Worm (Caenorhabditis elegans): ENCODE measurements around the gene Y39B6A.34.

The Y39B6A.34 gene

DNA sequence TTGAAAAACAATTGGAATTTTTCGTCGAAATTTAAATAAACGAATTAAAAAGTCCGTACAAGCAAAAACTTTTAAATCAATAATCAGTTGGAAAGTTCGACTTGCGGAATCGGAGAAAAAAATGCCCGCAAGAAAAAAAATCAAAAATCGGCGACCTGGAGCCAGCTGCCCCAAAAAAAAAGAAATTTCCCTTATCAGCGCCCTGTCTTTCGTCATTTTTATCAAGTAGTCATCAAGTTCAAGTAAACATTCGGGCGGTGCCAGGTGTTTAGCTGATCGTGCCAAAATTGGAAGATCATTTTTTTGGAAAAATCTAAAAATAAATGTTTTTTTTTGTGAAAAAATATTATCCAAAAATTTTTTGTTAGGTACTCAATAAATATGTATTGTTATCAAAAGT, 22.5 kb upstream of the Y39B6A.34 start:
- TF ChIP-seq hmg-4 (GFP tag; optimal IDR thresholded peaks at IDR 0.05) (no peak), flt-1 (GFP tag; IDR thresholded peaks at IDR 0.05) (no peak), scrt-1 (GFP tag; IDR thresholded peaks at IDR 0.05) (no peak), ets-7 (tag; optimal IDR thresholded peaks at IDR 0.05) (no peak), F13C5.2 (tag; optimal IDR thresholded peaks at IDR 0.05) (no peak), ceh-36 (tag; optimal IDR thresholded peaks at IDR 0.05) (no peak), pes-1 (GFP tag; IDR thresholded peaks at IDR 0.05) (no peak), tbx-37 (GFP tag; conservative IDR thresholded peaks at IDR 0.05) (no peak), aly-1 (tag; optimal IDR thresholded peaks at IDR 0.05) (no peak), tra-4 (tag; optimal IDR thresholded peaks at IDR 0.05) (no peak), sea-1 (GFP tag; conservative IDR thresholded peaks at IDR 0.05) (no peak), hnd-1 (tag; optimal IDR thresholded peaks at IDR 0.05) (no peak), B0310.2 (tag; optimal IDR thresholded peaks at IDR 0.05) (no peak), ceh-13 (GFP tag; optimal IDR thresholded peaks at IDR 0.05) (no peak), tbx-11 (GFP tag; IDR thresholded peaks at IDR 0.05) (no peak), ama-1 (optimal IDR thresholded peaks at IDR 0.05) (no peak), hmbx-1 (tag; optimal IDR thresholded peaks at IDR 0.05) (no peak)

- 0 out of 2 replicates have a peak, but pooled peaks have one; percentile 16 for TF ChIP-seq tbx-37 (GFP tag; conservative IDR thresholded peaks at IDR 0.05)
- TF ChIP-seq pes-1 (GFP tag; IDR thresholded peaks at IDR 0.05) = peak; percentile 60
These were observed 20.7 kb upstream of the Y39B6A.34 start for ce11 chrV:18980091-18980490.

ce11 chrV:18980980-18981529, 19.8 kb upstream of the Y39B6A.34 start, which contains the start of the genes mrps-35 and sws-1:
mrps-35 (plus strand) TSS chrV:18981306.
sws-1 (minus strand) TSS chrV:18981479.
- TF ChIP-seq F13C5.2 (tag; optimal IDR thresholded peaks at IDR 0.05) (no peak), hnd-1 (tag; optimal IDR thresholded peaks at IDR 0.05) (no peak), pes-1 (GFP tag; IDR thresholded peaks at IDR 0.05) (peak; percentile 70), tbx-37 (GFP tag; conservative IDR thresholded peaks at IDR 0.05) (peak; percentile 87), sea-1 (GFP tag; conservative IDR thresholded peaks at IDR 0.05) (0 out of 2 replicates have a peak, but pooled peaks have one; percentile 26), tbx-11 (GFP tag; IDR thresholded peaks at IDR 0.05) (no peak), ets-7 (tag; optimal IDR thresholded peaks at IDR 0.05) (peak; percentile 8), hmbx-1 (tag; optimal IDR thresholded peaks at IDR 0.05) (no peak), flt-1 (GFP tag; IDR thresholded peaks at IDR 0.05) (no peak)

- TF ChIP-seq scrt-1 (GFP tag; IDR thresholded peaks at IDR 0.05) (no peak), F13C5.2 (tag; optimal IDR thresholded peaks at IDR 0.05) (no peak), tra-4 (tag; optimal IDR thresholded peaks at IDR 0.05) (no peak), hmbx-1 (tag; optimal IDR thresholded peaks at IDR 0.05) (no peak), flt-1 (GFP tag; IDR thresholded peaks at IDR 0.05) (no peak), hmg-4 (GFP tag; optimal IDR thresholded peaks at IDR 0.05) (no peak), pes-1 (GFP tag; IDR thresholded peaks at IDR 0.05) (no peak), tbx-11 (GFP tag; IDR thresholded peaks at IDR 0.05) (no peak), B0310.2 (tag; optimal IDR thresholded peaks at IDR 0.05) (no peak), ama-1 (optimal IDR thresholded peaks at IDR 0.05) (no peak), aly-1 (tag; optimal IDR thresholded peaks at IDR 0.05) (no peak), ceh-36 (tag; optimal IDR thresholded peaks at IDR 0.05) (no peak), ceh-13 (GFP tag; optimal IDR thresholded peaks at IDR 0.05) (no peak), hnd-1 (tag; optimal IDR thresholded peaks at IDR 0.05) (no peak), tbx-37 (GFP tag; conservative IDR thresholded peaks at IDR 0.05) (no peak), ets-7 (tag; optimal IDR thresholded peaks at IDR 0.05) (no peak), sea-1 (GFP tag; conservative IDR thresholded peaks at IDR 0.05) (no peak)
These were observed 19.1 kb upstream of the Y39B6A.34 start for ce11 chrV:18981736-18982135.

DNA sequence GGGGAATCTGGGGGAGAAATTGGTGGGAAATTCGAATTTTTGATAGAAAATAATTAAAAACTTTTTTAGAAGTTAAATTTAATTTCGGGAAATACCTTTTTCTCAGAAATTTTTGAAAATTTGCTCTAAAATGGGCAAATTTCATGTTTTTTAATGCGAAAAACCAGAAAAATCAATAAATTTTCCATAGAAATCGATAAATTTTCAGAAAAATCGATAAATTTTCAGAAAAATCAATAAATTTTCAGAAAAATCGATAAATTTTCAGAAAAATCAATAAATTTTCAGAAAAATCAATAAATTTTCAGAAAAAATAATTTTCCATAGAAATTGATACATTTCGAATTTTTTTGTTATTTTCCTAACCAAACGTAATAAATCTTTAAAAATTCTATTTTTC, 14.7 kb upstream of the Y39B6A.34 start:
- TF ChIP-seq ceh-13 (GFP tag; optimal IDR thresholded peaks at IDR 0.05) (no peak), ceh-36 (tag; optimal IDR thresholded peaks at IDR 0.05) (no peak), hmbx-1 (tag; optimal IDR thresholded peaks at IDR 0.05) (no peak), F13C5.2 (tag; optimal IDR thresholded peaks at IDR 0.05) (no peak), aly-1 (tag; optimal IDR thresholded peaks at IDR 0.05) (no peak), scrt-1 (GFP tag; IDR thresholded peaks at IDR 0.05) (no peak), hmg-4 (GFP tag; optimal IDR thresholded peaks at IDR 0.05) (no peak), B0310.2 (tag; optimal IDR thresholded peaks at IDR 0.05) (no peak), hnd-1 (tag; optimal IDR thresholded peaks at IDR 0.05) (no peak), tbx-11 (GFP tag; IDR thresholded peaks at IDR 0.05) (no peak), ets-7 (tag; optimal IDR thresholded peaks at IDR 0.05) (no peak), ama-1 (optimal IDR thresholded peaks at IDR 0.05) (no peak), sea-1 (GFP tag; conservative IDR thresholded peaks at IDR 0.05) (no peak), flt-1 (GFP tag; IDR thresholded peaks at IDR 0.05) (no peak), tbx-37 (GFP tag; conservative IDR thresholded peaks at IDR 0.05) (no peak), tra-4 (tag; optimal IDR thresholded peaks at IDR 0.05) (no peak)

- no peak for TF ChIP-seq hnd-1 (tag; optimal IDR thresholded peaks at IDR 0.05)
- TF ChIP-seq hmbx-1 (tag; optimal IDR thresholded peaks at IDR 0.05) = no peak
- TF ChIP-seq pes-1 (GFP tag; IDR thresholded peaks at IDR 0.05) = peak; percentile 43; the same call in 1 of the 2 replicates
- peak; percentile 34 for TF ChIP-seq F13C5.2 (tag; optimal IDR thresholded peaks at IDR 0.05)
These were observed 10.4 kb upstream of the Y39B6A.34 start, which contains the start of the genes reps-1 and Y39B6A.37 for ce11 chrV:18990238-18990901. reps-1 (minus strand) TSS chrV:18990500. Y39B6A.37 (plus strand) TSS chrV:18990851.

- TF ChIP-seq B0310.2 (tag; optimal IDR thresholded peaks at IDR 0.05) = no peak
- no peak for TF ChIP-seq ceh-36 (tag; optimal IDR thresholded peaks at IDR 0.05)
- no peak for TF ChIP-seq pes-1 (GFP tag; IDR thresholded peaks at IDR 0.05)
- TF ChIP-seq tra-4 (tag; optimal IDR thresholded peaks at IDR 0.05) = no peak
- no peak for TF ChIP-seq ceh-13 (GFP tag; optimal IDR thresholded peaks at IDR 0.05)
- no peak for TF ChIP-seq hmg-4 (GFP tag; optimal IDR thresholded peaks at IDR 0.05)
These were observed 9.9 kb upstream of the Y39B6A.34 start for ce11 chrV:18990958-18991357.

Data from whole organism, early embryonic.